Worm (Caenorhabditis elegans): ENCODE results near the gene srlf-13.
A peak's percentile ranks its signal among the peaks of the same experiment; 100 is the strongest.

Gene srlf-13

DNA sequence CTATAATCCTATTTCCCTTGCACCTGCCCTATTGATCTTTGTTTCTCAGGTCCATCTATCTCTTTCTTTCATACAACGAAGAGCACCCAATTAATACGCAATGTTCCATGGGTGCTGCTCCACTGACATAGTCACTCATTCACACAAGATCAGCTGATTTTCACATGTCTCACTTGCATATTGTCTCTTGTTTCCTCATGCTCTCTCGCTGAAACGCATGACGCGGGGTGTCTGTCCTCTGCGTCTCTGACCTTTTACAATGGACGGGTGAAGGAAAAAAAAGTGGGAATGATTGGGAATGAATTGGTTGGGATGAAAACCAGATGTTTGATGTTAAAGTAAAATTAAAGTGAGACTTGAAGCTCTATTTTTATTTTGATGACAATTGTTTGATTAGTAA lies 38.9 kb upstream of the srlf-13 start:
- TF ChIP-seq ceh-39 (tag; optimal IDR thresholded peaks at IDR 0.05) (no peak), mls-2 (tag; optimal IDR thresholded peaks at IDR 0.05) (peak; percentile 12), unc-62 (GFP tag; optimal IDR thresholded peaks at IDR 0.05) (peak; percentile 95), nhr-12 (tag; optimal IDR thresholded peaks at IDR 0.05) (no peak), blmp-1 (tag; optimal IDR thresholded peaks at IDR 0.05) (no peak), ces-1 (GFP tag; optimal IDR thresholded peaks at IDR 0.05) (peak; percentile 47), nhr-2 (tag; optimal IDR thresholded peaks at IDR 0.05) (peak; percentile 40), lsy-2 (tag; optimal IDR thresholded peaks at IDR 0.05) (peak; percentile 40), elt-3 (tag; optimal IDR thresholded peaks at IDR 0.05) (no peak), hlh-1 (tag; optimal IDR thresholded peaks at IDR 0.05) (peak; percentile 75), drap-1 (GFP tag; optimal IDR thresholded peaks at IDR 0.05) (no peak), cnd-1 (tag; optimal IDR thresholded peaks at IDR 0.05) (peak; percentile 27), unc-120 (tag; optimal IDR thresholded peaks at IDR 0.05; ENCODE audit: poor library complexity, severe bottlenecking) (peak; percentile 73), sptf-1 (tag; optimal IDR thresholded peaks at IDR 0.05) (peak; percentile 6)

DNA sequence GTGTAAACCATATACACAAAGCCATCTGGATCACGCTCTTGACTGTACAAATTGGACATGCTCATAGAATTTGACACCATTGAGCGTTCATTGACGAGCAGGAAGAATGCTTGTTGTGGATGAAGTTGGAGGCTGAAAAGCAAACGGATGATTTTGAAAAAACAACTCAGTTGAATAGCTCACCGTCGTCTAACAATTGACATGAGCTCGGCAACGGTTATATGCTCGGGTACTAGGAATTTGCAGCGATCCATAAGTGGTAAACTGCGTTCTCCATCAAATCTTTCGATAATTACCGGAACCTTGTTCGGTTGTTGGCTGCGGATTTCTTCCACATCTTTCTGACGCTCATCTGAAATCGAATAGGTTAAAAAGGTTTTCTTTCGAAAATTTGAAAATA lies 38.4 kb upstream of the srlf-13 start:
- TF ChIP-seq ces-1 (GFP tag; optimal IDR thresholded peaks at IDR 0.05) (no peak), nhr-237 (tag; optimal IDR thresholded peaks at IDR 0.05) (no peak), blmp-1 (tag; optimal IDR thresholded peaks at IDR 0.05) (no peak), lsy-2 (tag; optimal IDR thresholded peaks at IDR 0.05) (no peak)

DNA sequence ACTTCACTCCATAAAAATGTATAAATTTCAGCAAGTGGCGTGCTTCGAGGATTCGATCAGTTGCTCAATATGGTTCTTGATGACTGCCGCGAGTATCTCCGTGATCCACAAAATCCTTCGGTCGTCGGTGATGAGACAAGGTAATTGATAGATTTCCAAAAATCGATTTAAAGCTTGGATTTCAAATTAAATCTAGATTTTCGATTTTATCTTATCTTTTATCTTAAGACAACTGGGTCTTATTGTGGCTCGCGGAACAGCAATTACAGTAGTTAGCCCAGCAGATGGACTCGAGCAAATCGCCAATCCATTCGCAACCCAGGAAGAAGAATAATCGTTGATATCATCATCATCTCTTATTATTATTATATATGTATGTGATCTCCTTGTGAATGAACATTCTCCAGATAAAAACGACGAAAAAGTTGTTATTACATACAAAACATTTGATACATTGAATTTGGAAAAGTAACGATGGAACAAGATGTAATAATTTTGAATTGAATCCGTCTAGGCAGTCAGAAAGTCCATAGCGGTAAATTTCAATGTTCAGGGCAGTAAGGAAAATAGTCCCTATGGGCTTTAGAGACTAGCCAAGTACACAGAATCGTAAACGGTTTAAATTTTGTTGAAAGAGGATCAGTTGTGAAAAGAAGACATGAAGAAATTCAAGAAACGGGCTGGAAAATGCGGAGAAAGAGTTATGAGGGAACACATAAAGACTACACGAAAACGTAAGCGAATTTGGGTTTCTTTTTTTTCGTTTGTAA lies 37.5 kb upstream of the srlf-13 start:
- TF ChIP-seq ceh-43 (GFP tag; optimal IDR thresholded peaks at IDR 0.05) (no peak), lin-13 (tag; optimal IDR thresholded peaks at IDR 0.05) (no peak), mab-5 (tag; optimal IDR thresholded peaks at IDR 0.05) (no peak), elt-1 (tag; optimal IDR thresholded peaks at IDR 0.05; ENCODE audit: borderline replicate concordance, insufficient read depth) (no peak), nhr-237 (tag; optimal IDR thresholded peaks at IDR 0.05) (no peak), tbx-8 (GFP tag; optimal IDR thresholded peaks at IDR 0.05) (no peak), bed-3 (GFP tag; optimal IDR thresholded peaks at IDR 0.05) (no peak), drap-1 (GFP tag; optimal IDR thresholded peaks at IDR 0.05) (no peak), unc-39 (tag; optimal IDR thresholded peaks at IDR 0.05) (no peak), nhr-76 (tag; optimal IDR thresholded peaks at IDR 0.05) (no peak), nhr-2 (tag; optimal IDR thresholded peaks at IDR 0.05) (no peak), blmp-1 (tag; optimal IDR thresholded peaks at IDR 0.05) (no peak), mep-1 (tag; optimal IDR thresholded peaks at IDR 0.05) (no peak), zip-8 (tag; optimal IDR thresholded peaks at IDR 0.05) (no peak), nhr-12 (tag; optimal IDR thresholded peaks at IDR 0.05) (no peak)

DNA sequence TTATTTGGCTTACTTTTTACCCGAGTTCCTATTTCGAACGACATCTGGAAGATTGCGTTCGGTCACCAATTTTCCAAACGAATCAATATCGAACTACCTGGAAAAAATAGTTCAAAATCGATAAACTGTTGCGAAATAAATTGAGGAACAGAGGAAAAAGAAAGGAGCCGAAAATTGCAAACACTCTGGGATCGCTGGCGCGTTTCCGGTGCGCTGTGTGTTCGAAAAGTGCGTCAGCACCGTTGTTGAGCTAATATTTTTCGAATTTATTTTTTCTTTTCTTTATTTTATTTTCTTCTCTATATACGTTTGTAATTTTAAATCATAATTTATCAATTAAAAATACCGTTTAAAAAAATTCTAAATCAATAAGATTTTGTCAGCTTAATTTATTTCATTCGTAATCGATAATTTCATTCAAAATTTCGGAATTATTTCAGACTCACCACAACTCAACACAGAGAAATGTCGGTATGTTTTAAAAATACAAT lies 36.7 kb upstream of the srlf-13 start, which contains the start of the genes dnc-1 and lsm-7:
Gene dnc-1 (minus strand): TSS at position 142 of the 491 bp plus-strand sequence.
Gene lsm-7 (plus strand): TSS at position 441 of the 491 bp plus-strand sequence.
- TF ChIP-seq unc-120 (tag; optimal IDR thresholded peaks at IDR 0.05; ENCODE audit: poor library complexity, severe bottlenecking) (peak; percentile 18), mls-2 (tag; optimal IDR thresholded peaks at IDR 0.05) (peak; percentile 24), mep-1 (tag; optimal IDR thresholded peaks at IDR 0.05) (peak; percentile 54), cnd-1 (tag; optimal IDR thresholded peaks at IDR 0.05) (peak; percentile 4), ceh-43 (GFP tag; optimal IDR thresholded peaks at IDR 0.05) (no peak), sem-2 (GFP tag; optimal IDR thresholded peaks at IDR 0.05) (no peak), lsy-2 (tag; optimal IDR thresholded peaks at IDR 0.05) (peak; percentile 71), ceh-39 (tag; optimal IDR thresholded peaks at IDR 0.05) (peak; percentile 15)

DNA sequence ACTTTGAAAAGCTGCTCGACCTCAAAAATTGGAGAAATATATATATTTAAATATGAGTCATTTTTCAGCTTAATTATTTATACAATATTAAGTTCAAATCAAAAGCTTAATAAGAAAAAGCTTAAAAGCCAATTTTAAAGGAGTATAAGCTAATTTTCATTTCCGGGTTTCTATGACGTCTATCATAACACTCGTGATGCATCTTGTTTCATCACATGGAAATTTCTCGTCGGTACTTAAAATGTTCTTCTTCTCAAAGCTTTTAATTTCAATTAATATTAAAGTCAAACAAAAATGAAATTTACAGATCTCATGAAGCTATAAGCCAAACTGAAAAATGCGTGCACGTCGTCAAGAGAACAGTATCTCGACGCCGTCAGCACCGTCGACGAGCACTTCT lies 23.4 kb upstream of the srlf-13 start, which contains the start of gene rbr-2:
Gene rbr-2 (plus strand): TSS at position 301 of the 400 bp plus-strand sequence.
- TF ChIP-seq pha-4 (tag; optimal IDR thresholded peaks at IDR 0.05) (no peak), snpc-4 (tag; optimal IDR thresholded peaks at IDR 0.05) (no peak)
